Worm (Caenorhabditis elegans): ENCODE results near the gene T14G8.3.

The T14G8.3 gene

DNA sequence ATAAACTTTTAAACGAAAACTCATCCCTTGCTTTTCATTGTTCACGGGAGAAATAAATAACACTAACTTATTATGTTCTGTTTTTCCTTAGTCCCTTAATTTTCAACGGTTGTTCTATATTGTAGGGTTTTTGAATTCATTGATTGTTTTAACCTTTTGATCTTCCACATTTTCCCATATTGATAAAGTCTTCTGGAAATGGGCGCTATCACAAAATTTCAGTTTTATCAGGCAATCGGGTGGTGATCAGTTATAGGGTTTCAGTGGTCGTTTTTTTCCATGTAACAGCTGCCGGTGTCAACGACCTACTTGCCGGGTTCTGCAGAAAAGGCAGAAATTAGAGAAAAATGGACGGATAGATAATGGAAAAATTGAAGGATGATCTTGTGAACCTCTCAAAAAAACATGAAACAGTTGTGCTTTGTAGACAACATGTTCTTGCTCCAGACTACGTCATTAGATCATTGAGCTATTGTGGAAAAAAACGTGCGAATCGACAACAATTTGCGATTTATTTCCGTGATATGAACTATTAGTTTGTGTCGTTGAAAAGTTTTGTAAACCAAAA lies 8.9 kb downstream of the T14G8.3 start:
- TF ChIP-seq fkh-6 (tag; optimal IDR thresholded peaks at IDR 0.05) (no peak), fax-1 (tag; optimal IDR thresholded peaks at IDR 0.05) (no peak)

DNA sequence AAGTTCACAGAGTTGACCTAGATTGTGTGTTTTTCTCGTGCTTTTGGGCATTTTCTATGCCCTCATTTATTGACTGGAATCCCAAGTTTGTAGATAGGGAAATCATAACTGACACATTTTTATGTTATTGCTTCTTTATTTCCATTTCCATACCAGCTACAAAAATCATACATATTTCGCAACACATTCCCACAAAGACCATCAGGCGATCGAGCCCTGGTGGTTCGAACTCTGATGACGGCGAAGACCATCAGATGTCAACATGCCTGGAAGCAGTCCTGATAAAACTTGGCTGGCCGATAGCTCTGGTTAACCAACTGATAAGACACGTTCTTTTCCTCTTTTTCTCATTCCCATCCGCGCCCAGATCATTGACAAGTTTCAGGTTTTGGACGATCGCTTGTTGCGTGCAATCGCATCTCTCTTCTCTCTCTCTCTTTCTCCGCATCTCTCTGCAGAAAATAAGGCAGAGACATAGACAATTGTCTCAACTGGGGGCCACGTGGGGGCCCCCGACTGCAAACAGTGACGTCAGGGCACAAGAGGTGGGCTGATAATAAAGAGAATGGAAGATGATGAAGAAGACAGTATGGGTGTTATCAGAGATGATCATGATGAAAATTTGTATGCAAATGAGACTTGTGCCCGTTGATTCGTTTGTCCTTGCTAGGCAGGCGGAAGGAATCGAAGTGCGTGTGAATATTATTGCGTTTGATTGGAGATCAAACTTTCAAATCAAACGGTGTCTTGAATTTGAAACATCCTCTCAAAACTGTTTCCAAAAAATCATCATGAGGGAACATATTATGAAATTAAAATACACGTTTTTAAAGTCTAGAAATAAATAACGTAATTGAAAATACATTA lies 11.2 kb downstream of the T14G8.3 start:
- TF ChIP-seq ceh-18 (tag; optimal IDR thresholded peaks at IDR 0.05) (peak; percentile 78), hlh-15 (tag; optimal IDR thresholded peaks at IDR 0.05) (no peak), tbx-2 (tag; optimal IDR thresholded peaks at IDR 0.05) (peak; percentile 60), ceh-48 (tag; optimal IDR thresholded peaks at IDR 0.05) (no peak), unc-86 (tag; optimal IDR thresholded peaks at IDR 0.05) (no peak), F13H6.1 (tag; optimal IDR thresholded peaks at IDR 0.05) (peak; percentile 18), lin-11 (tag; optimal IDR thresholded peaks at IDR 0.05) (no peak), C08G9.2 (tag; optimal IDR thresholded peaks at IDR 0.05) (no peak), sox-4 (tag; optimal IDR thresholded peaks at IDR 0.05) (no peak), pqm-1 (tag; optimal IDR thresholded peaks at IDR 0.05) (peak; percentile 89), ets-4 (tag; optimal IDR thresholded peaks at IDR 0.05) (peak; percentile 41), che-1 (tag; optimal IDR thresholded peaks at IDR 0.05) (no peak), nfya-1 (tag; optimal IDR thresholded peaks at IDR 0.05) (peak; percentile 37), dve-1 (tag; optimal IDR thresholded peaks at IDR 0.05) (peak; percentile 80), sdc-2 (tag; optimal IDR thresholded peaks at IDR 0.05) (no peak), fax-1 (tag; optimal IDR thresholded peaks at IDR 0.05) (no peak), rnt-1 (tag; optimal IDR thresholded peaks at IDR 0.05) (peak; percentile 1), pha-2 (tag; optimal IDR thresholded peaks at IDR 0.05) (no peak), npax-4 (tag; optimal IDR thresholded peaks at IDR 0.05) (no peak), nhr-11 (tag; optimal IDR thresholded peaks at IDR 0.05) (no peak), hlh-30 (tag; optimal IDR thresholded peaks at IDR 0.05; ENCODE audit: insufficient read depth) (peak; percentile 44), unc-55 (GFP tag; optimal IDR thresholded peaks at IDR 0.05) (peak; percentile 56), pax-1 (tag; optimal IDR thresholded peaks at IDR 0.05) (no peak), hlh-8 (tag; optimal IDR thresholded peaks at IDR 0.05) (no peak), elt-2 (tag; optimal IDR thresholded peaks at IDR 0.05) (peak; percentile 97), ceh-30 (tag; optimal IDR thresholded peaks at IDR 0.05) (no peak)

DNA sequence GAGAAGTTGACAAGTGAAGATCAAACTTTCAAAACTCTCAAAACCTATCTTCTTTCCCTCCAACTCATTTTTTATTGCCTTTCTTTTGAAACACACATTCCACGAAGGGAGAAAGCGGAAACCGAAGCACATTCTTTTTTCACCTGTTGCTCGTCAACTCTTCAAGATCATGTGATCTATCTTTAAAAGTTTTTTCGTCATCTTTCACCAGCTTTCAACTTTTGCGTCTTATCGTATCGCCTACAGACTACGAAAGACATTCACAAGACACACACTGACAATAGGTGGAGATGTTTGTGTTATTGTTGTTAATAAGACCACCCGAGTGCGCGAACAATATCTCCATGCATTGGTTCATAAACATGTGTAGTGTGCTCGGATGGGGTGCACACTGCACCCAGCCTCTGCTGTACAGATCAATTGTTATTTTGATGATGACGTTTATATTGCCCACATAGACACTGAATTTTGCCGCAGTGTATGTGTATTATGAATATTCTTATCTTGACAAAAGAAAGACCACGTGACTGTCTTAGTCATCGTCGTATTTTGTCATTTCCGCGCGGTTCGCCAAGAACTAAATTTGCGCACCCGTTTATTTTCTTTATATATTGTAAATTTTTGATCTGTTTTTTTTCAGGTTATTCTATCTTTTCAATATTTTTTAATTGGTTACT lies 12.8 kb downstream of the T14G8.3 start:
- TF ChIP-seq nfya-1 (tag; optimal IDR thresholded peaks at IDR 0.05), result no peak
- TF ChIP-seq hlh-6 (tag; optimal IDR thresholded peaks at IDR 0.05), result no peak
- TF ChIP-seq ref-2 (tag; optimal IDR thresholded peaks at IDR 0.05), result no peak
- TF ChIP-seq elt-2 (tag; optimal IDR thresholded peaks at IDR 0.05), result peak; percentile 29
- TF ChIP-seq tbx-2 (tag; optimal IDR thresholded peaks at IDR 0.05), result no peak
- TF ChIP-seq ahr-1 (tag; optimal IDR thresholded peaks at IDR 0.05), result no peak
- TF ChIP-seq sdc-2 (tag; optimal IDR thresholded peaks at IDR 0.05), result no peak
- no peak for TF ChIP-seq nhr-11 (tag; optimal IDR thresholded peaks at IDR 0.05)

DNA sequence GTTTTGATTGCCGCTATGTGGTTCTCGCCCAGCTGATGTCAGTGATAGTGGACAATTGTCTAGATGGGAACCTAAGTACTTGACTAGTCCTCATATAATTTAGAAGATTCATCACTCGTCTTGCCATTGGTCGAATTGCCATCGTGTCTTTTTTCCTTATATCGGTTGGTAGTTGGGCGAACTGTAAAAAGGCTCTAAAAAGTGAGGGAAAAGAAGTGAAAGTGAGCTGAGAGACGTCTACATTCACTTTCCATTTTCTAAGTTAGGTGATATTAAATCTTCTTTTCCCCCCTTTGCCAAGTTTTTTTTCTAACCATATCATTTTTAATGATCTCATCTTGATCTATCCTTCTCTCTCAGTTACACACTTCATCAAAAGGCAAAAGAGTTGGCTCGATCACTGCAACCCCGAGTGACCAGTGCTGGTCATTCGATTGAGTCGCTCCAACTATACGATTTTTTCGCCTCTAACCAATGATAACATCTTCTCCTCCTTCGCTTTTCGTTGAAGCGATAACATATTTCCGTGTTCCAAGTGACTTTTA lies 13.8 kb downstream of the T14G8.3 start:
- TF ChIP-seq hlh-30 (tag; optimal IDR thresholded peaks at IDR 0.05; ENCODE audit: insufficient read depth) (no peak), elt-2 (tag; optimal IDR thresholded peaks at IDR 0.05) (peak; percentile 9)

DNA sequence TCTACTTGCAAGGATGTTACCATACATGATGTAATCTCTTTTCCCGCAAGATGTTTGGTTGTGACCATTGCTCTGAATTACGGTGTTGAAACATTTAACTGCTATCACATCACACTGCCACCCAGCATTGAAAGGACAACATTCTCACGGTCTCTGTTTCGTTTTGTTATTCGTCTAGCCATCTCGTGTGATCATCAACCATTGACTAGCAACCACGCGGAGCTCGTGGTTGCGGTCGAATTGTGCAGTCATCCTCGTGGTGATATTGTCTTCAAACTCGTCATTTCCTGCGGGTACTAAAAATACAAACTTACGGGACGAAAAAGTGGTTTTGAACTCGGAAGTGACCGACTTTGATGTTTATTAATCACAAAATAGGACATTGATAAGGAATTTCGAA lies 14.6 kb downstream of the T14G8.3 start:
- TF ChIP-seq K02D7.2 (tag; optimal IDR thresholded peaks at IDR 0.05), result no peak
- TF ChIP-seq rnt-1 (tag; optimal IDR thresholded peaks at IDR 0.05), result no peak
- TF ChIP-seq nfya-1 (tag; optimal IDR thresholded peaks at IDR 0.05), result no peak
- no peak for TF ChIP-seq gmeb-2 (tag; optimal IDR thresholded peaks at IDR 0.05)
- no peak for TF ChIP-seq unc-42 (tag; optimal IDR thresholded peaks at IDR 0.05)
- no peak for TF ChIP-seq pha-4 (tag; optimal IDR thresholded peaks at IDR 0.05)
- TF ChIP-seq ahr-1 (tag; optimal IDR thresholded peaks at IDR 0.05), result no peak
- TF ChIP-seq ztf-16 (tag; optimal IDR thresholded peaks at IDR 0.05), result no peak
- TF ChIP-seq ceh-48 (tag; optimal IDR thresholded peaks at IDR 0.05), result no peak
- TF ChIP-seq K09A11.1 (tag; optimal IDR thresholded peaks at IDR 0.05; ENCODE audit: insufficient read depth), result no peak
- no peak for TF ChIP-seq C08G9.2 (tag; optimal IDR thresholded peaks at IDR 0.05)
- no peak for TF ChIP-seq ceh-22 (tag; optimal IDR thresholded peaks at IDR 0.05)
